Worm (Caenorhabditis elegans) whole organism, L4 larva: ENCODE measurements around the gene Y54G2A.45.

Experiments used
- F10B5.3 ChIP-seq: sonication (generic microtip); optimal IDR thresholded peaks from 2 replicates; lab custom pipeline; 2016; ENCODE audit warnings: mild to moderate bottlenecking, missing genetic modification characterization, missing compliant biosample characterization
- F26F4.8 ChIP-seq: fragments of 200-800 bp; sonication (Bioruptor generic); conservative IDR thresholded peaks from 2 replicates; pipeline ENCODE4 v1.3.6; 2022; ENCODE audit warnings: missing genetic modification characterization, missing compliant biosample characterization
- R02D3.7 ChIP-seq: fragments of 150-350 bp; sonication (generic microtip); optimal IDR thresholded peaks from 3 replicates; lab custom pipeline; 2014; ENCODE audit warnings: missing biosample characterization, missing genetic modification characterization
- Y105C5A.15 ChIP-seq: fragments of 200-800 bp; sonication (Bioruptor generic); IDR thresholded peaks from 2 replicates; pipeline ENCODE4 v1.3.6; 2022; ENCODE audit warnings: missing genetic modification characterization, missing compliant biosample characterization
- ZK337.2 ChIP-seq: fragments of 200-800 bp; sonication (Bioruptor generic); IDR thresholded peaks from 2 replicates; pipeline ENCODE4 v1.3.6; 2022; ENCODE audit warnings: missing genetic modification reagents, missing genetic modification characterization, missing compliant biosample characterization
- aha-1 ChIP-seq: fragments of 150-350 bp; peaks from one replicate; lab custom pipeline; 2014; ENCODE audit warnings: missing biosample characterization, missing genetic modification characterization
- aly-2 ChIP-seq: sonication (generic microtip); optimal IDR thresholded peaks from 2 replicates; lab custom pipeline; 2018; ENCODE audit warnings: missing biosample characterization, missing genetic modification characterization
- ama-1 ChIP-seq: fragments of 150-350 bp; optimal IDR thresholded peaks from 2 replicates; lab custom pipeline; 2014; ENCODE audit warnings: inconsistent platforms, mixed read lengths
- ceh-20 ChIP-seq: fragments of 200-800 bp; sonication (Bioruptor generic); IDR thresholded peaks from 2 replicates; pipeline ENCODE4 v1.3.6; 2022; ENCODE audit warnings: missing genetic modification reagents, missing genetic modification characterization, missing compliant biosample characterization
- ceh-28 ChIP-seq: fragments of 150-350 bp; optimal IDR thresholded peaks from 2 replicates; lab custom pipeline; 2014; ENCODE audit warnings: missing biosample characterization, missing genetic modification reagents, missing genetic modification characterization
- ceh-32 ChIP-seq: sonication (generic microtip); optimal IDR thresholded peaks from 2 replicates; lab custom pipeline; 2016; ENCODE audit warnings: mild to moderate bottlenecking, missing genetic modification characterization, missing compliant biosample characterization; ENCODE audit not compliant: poor library complexity
- ceh-44 ChIP-seq: fragments of 200-800 bp; sonication (Bioruptor generic); IDR thresholded peaks from 2 replicates; pipeline ENCODE4 v1.3.6; 2022; ENCODE audit warnings: missing genetic modification reagents, missing genetic modification characterization, missing compliant biosample characterization
- ces-1 ChIP-seq: fragments of 150-350 bp; sonication (generic microtip); optimal IDR thresholded peaks from 4 replicates; lab custom pipeline; 2014; ENCODE audit warnings: missing biosample characterization, missing genetic modification reagents, missing genetic modification characterization
- daf-16 ChIP-seq, 3 experiments: sonication (generic microtip); optimal IDR thresholded peaks; 2 replicates each; lab custom pipeline; 2016 to 2017; ENCODE audit warnings: missing genetic modification characterization in 3 of 3, missing genetic modification reagents in 3 of 3, mild to moderate bottlenecking in 2 of 3, missing compliant biosample characterization in 2 of 3, missing biosample characterization in 1 of 3, moderate library complexity in 1 of 3
- daf-8 ChIP-seq: fragments of 200-800 bp; sonication (Bioruptor generic); IDR thresholded peaks from 2 replicates; pipeline ENCODE4 v1.3.6; 2022; ENCODE audit warnings: missing genetic modification characterization, missing compliant biosample characterization
- dmd-6 ChIP-seq: fragments of 200-800 bp; sonication (Bioruptor generic); IDR thresholded peaks from 2 replicates; pipeline ENCODE4 v1.3.6; 2022; ENCODE audit warnings: missing genetic modification reagents, missing genetic modification characterization, missing compliant biosample characterization
- dmd-8 ChIP-seq: fragments of 200-800 bp; sonication (Bioruptor generic); IDR thresholded peaks from 2 replicates; pipeline ENCODE4 v1.3.6; 2022; ENCODE audit warnings: missing genetic modification characterization, missing compliant biosample characterization
- dve-1 ChIP-seq: sonication (generic microtip); optimal IDR thresholded peaks from 2 replicates; lab custom pipeline; 2017; ENCODE audit warnings: antibody characterized with exemption, mild to moderate bottlenecking, missing genetic modification characterization, missing compliant biosample characterization; ENCODE audit not compliant: insufficient read depth
- hif-1 ChIP-seq, 2 experiments: sonication (generic microtip); optimal IDR thresholded peaks; 2 replicates each; lab custom pipeline; 2016 to 2017; ENCODE audit warnings: missing compliant biosample characterization in 2 of 2, missing genetic modification characterization in 2 of 2, missing genetic modification reagents in 2 of 2, missing genotype in 2 of 2, mild to moderate bottlenecking in 1 of 2
- hlh-11 ChIP-seq: fragments of 200-800 bp; sonication (Bioruptor generic); optimal IDR thresholded peaks from 2 replicates; lab custom pipeline; 2018; ENCODE audit warnings: mild to moderate bottlenecking, missing genetic modification characterization, missing compliant biosample characterization
- hlh-30 ChIP-seq: sonication (generic microtip); optimal IDR thresholded peaks from 2 replicates; lab custom pipeline; 2017; ENCODE audit warnings: antibody characterized with exemption, mild to moderate bottlenecking, missing genetic modification characterization, missing compliant biosample characterization; ENCODE audit not compliant: insufficient read depth
- lim-7 ChIP-seq: fragments of 200-800 bp; sonication (Bioruptor generic); IDR thresholded peaks from 2 replicates; pipeline ENCODE4 v1.3.6; 2022; ENCODE audit warnings: missing genetic modification characterization, missing compliant biosample characterization
- lin-15B ChIP-seq: fragments of 150-350 bp; sonication (generic microtip); optimal IDR thresholded peaks from 3 replicates; lab custom pipeline; 2014; ENCODE audit warnings: missing biosample characterization, missing genetic modification characterization
- lin-39 ChIP-seq: fragments of 150-350 bp; optimal IDR thresholded peaks from 2 replicates; lab custom pipeline; 2014; ENCODE audit warnings: missing biosample characterization, missing genetic modification reagents, missing genetic modification characterization
- lir-3 ChIP-seq: sonication (generic microtip); optimal IDR thresholded peaks from 2 replicates; lab custom pipeline; 2016; ENCODE audit warnings: mild to moderate bottlenecking, missing genetic modification characterization, missing compliant biosample characterization
- mdt-29 ChIP-seq: fragments of 200-800 bp; sonication (Bioruptor generic); IDR thresholded peaks from 2 replicates; pipeline ENCODE4 v1.3.6; 2022; ENCODE audit warnings: missing genetic modification reagents, missing genetic modification characterization, missing compliant biosample characterization
- mep-1 ChIP-seq: fragments of 150-350 bp; sonication (generic microtip); optimal IDR thresholded peaks from 3 replicates; lab custom pipeline; 2014; ENCODE audit warnings: missing biosample characterization, missing genetic modification characterization
- mxl-2 ChIP-seq: fragments of 200-800 bp; sonication (Bioruptor generic); conservative IDR thresholded peaks from 2 replicates; pipeline ENCODE4 v1.3.6; 2022; ENCODE audit warnings: missing genetic modification reagents, missing genetic modification characterization, missing compliant biosample characterization
- mxl-3 ChIP-seq: fragments of 200-800 bp; sonication (Bioruptor generic); optimal IDR thresholded peaks from 2 replicates; lab custom pipeline; 2018; ENCODE audit warnings: mild to moderate bottlenecking, missing genetic modification characterization, missing compliant biosample characterization
- nhr-10 ChIP-seq: fragments of 150-350 bp; optimal IDR thresholded peaks from 2 replicates; lab custom pipeline; 2014; ENCODE audit warnings: missing biosample characterization, missing genetic modification characterization
- nhr-237 ChIP-seq: sonication (generic microtip); optimal IDR thresholded peaks from 2 replicates; lab custom pipeline; 2017; ENCODE audit warnings: missing biosample characterization, missing genetic modification characterization
- nhr-28 ChIP-seq: fragments of 150-350 bp; optimal IDR thresholded peaks from 2 replicates; lab custom pipeline; 2014; ENCODE audit warnings: missing biosample characterization, missing genetic modification characterization
- nhr-48 ChIP-seq: sonication (generic microtip); optimal IDR thresholded peaks from 2 replicates; lab custom pipeline; 2016; ENCODE audit warnings: mild to moderate bottlenecking, missing genetic modification characterization, missing compliant biosample characterization
- nhr-6 ChIP-seq: fragments of 150-350 bp; optimal IDR thresholded peaks from 2 replicates; lab custom pipeline; 2014; ENCODE audit warnings: missing biosample characterization, missing genetic modification characterization
- nhr-76 ChIP-seq: fragments of 150-350 bp; optimal IDR thresholded peaks from 2 replicates; lab custom pipeline; 2014; ENCODE audit warnings: missing biosample characterization, missing genetic modification characterization
- nhr-77 ChIP-seq: fragments of 150-350 bp; optimal IDR thresholded peaks from 2 replicates; lab custom pipeline; 2014; ENCODE audit warnings: missing biosample characterization, missing genetic modification characterization
- php-3 ChIP-seq: fragments of 200-800 bp; sonication (Bioruptor generic); IDR thresholded peaks from 2 replicates; pipeline ENCODE4 v1.3.6; 2022; ENCODE audit warnings: missing genetic modification reagents, missing genetic modification characterization, missing compliant biosample characterization
- pqm-1 ChIP-seq: sonication (generic microtip); optimal IDR thresholded peaks from 2 replicates; lab custom pipeline; 2017; ENCODE audit warnings: missing biosample characterization, missing genetic modification characterization
- rbr-2 ChIP-seq: sonication (generic microtip); optimal IDR thresholded peaks from 2 replicates; lab custom pipeline; 2016; ENCODE audit warnings: missing genotype, missing genetic modification characterization, missing compliant biosample characterization
- set-16 ChIP-seq: fragments of 200-800 bp; sonication (Bioruptor generic); IDR thresholded peaks from 2 replicates; pipeline ENCODE4 v1.3.6; 2022; ENCODE audit warnings: missing genetic modification reagents, missing genetic modification characterization, missing compliant biosample characterization
- snpc-1.2 ChIP-seq: fragments of 200-800 bp; sonication (Bioruptor generic); IDR thresholded peaks from 2 replicates; pipeline ENCODE4 v1.3.6; 2022; ENCODE audit warnings: missing genetic modification reagents, missing genetic modification characterization, missing compliant biosample characterization
- spr-3 ChIP-seq: fragments of 200-800 bp; sonication (Bioruptor generic); optimal IDR thresholded peaks from 2 replicates; lab custom pipeline; 2018; ENCODE audit warnings: mild to moderate bottlenecking, missing genetic modification characterization, missing compliant biosample characterization
- unc-130 ChIP-seq: sonication (generic microtip); optimal IDR thresholded peaks from 2 replicates; lab custom pipeline; 2016; ENCODE audit warnings: missing genetic modification reagents, missing genetic modification characterization, missing compliant biosample characterization
- vab-7 ChIP-seq: fragments of 200-800 bp; sonication (Bioruptor generic); IDR thresholded peaks from 2 replicates; pipeline ENCODE4 v1.3.6; 2022; ENCODE audit warnings: missing genetic modification reagents, missing genetic modification characterization, missing compliant biosample characterization

Y54G2A.45 gene

ce11 chrIV:2851625-2852024 is 46.0 kb downstream of the Y54G2A.45 start:
- TF ChIP-seq R02D3.7 (no peak), aha-1 (tag; lab: Kevin White, UChicago) (peak; percentile 91)

ce11 chrIV:2853164-2853563 is 47.5 kb downstream of the Y54G2A.45 start, which contains the start of gene Y54G2A.49:
Y54G2A.49 (minus strand) TSS chrIV:2853264.
- TF ChIP-seq hlh-30 (tag; lab: Kevin White, UChicago) (no peak), ZK337.2 (GFP tag; lab: Robert Waterston, UW) (no peak), aly-2 (tag; lab: Kevin White, UChicago) (no peak), F26F4.8 (GFP tag; lab: Robert Waterston, UW) (no peak), lim-7 (no peak), nhr-76 (tag; lab: Kevin White, UChicago) (no peak), nhr-6 (tag; lab: Kevin White, UChicago) (no peak), mxl-2 (GFP tag; lab: Robert Waterston, UW) (no peak), php-3 (GFP tag; lab: Robert Waterston, UW) (no peak), ceh-44 (GFP tag; lab: Robert Waterston, UW) (no peak), rbr-2 (tag; lab: Kevin White, UChicago) (no peak), lir-3 (no peak), ces-1 (GFP tag; lab: Kevin White, UChicago) (no peak), spr-3 (no peak), F10B5.3 (tag; lab: Kevin White, UChicago) (no peak), ama-1 (lab: Kevin White, UChicago) (no peak), nhr-10 (tag; lab: Kevin White, UChicago) (no peak), nhr-237 (no peak)

ce11 chrIV:2854161-2854560 is 48.5 kb downstream of the Y54G2A.45 start:
- no peak for TF ChIP-seq dmd-8
- peak; percentile 67 for TF ChIP-seq dmd-6 (GFP tag; lab: Robert Waterston, UW)
- peak; percentile 27 for TF ChIP-seq nhr-28 (tag; lab: Kevin White, UChicago)
- TF ChIP-seq hlh-11 (tag; lab: Kevin White, UChicago) = peak; percentile 43
- peak; percentile 27 for TF ChIP-seq pqm-1 (tag; lab: Kevin White, UChicago)
- TF ChIP-seq dve-1 (tag; lab: Kevin White, UChicago) = peak; percentile 27
- no peak for TF ChIP-seq daf-16 (GFP tag; optimal IDR thresholded peaks at IDR 0.05; lab: Kevin White, UChicago)
- TF ChIP-seq daf-16 (tag; optimal IDR thresholded peaks at IDR 0.05; lab: Kevin White, UChicago) = peak; percentile 80
- no peak for TF ChIP-seq lir-3

DNA sequence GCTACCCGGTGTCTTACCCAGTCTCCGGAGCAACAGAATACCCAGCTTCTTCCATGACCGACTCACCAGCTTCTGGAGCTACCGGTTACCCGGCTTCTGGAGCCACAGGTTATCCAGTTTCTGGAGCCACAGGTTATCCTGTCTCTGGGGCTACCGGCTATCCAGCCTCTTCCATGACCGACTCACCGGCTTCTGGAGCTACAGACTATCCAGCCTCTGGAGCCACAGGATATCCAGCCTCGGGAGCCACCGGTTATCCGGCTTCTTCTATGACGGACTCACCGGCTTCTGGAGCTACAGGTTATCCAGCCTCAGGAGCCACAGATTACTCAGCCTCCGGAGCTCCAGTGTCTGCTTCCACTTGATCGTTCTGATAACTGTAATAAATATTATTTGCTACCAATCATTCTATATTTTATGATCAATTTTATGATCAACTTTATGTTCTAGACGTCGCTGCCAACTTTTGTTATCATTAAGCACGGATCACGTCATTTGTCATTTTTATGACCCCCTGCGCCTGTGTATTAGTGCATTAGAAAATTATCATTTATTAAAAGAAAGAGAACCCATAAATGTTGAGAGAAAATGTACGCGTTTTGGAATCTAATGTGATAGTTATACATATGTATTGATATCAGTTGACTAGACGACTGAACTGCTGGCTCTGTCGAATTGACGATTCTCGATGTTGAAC is 49.5 kb downstream of the Y54G2A.45 start:
- no peak for TF ChIP-seq mdt-29 (GFP tag; lab: Robert Waterston, UW)
- no peak for TF ChIP-seq ceh-28
- TF ChIP-seq ceh-32 (tag; lab: Kevin White, UChicago) = no peak
- TF ChIP-seq lin-39 (tag; lab: Kevin White, UChicago) = no peak
- no peak for TF ChIP-seq vab-7 (GFP tag; lab: Robert Waterston, UW)
- TF ChIP-seq mxl-3 (GFP tag; lab: Kevin White, UChicago) = no peak
- peak; percentile 84 for TF ChIP-seq set-16
- TF ChIP-seq hlh-30 (tag; lab: Kevin White, UChicago) = peak; percentile 41
- no peak for TF ChIP-seq Y105C5A.15 (GFP tag; lab: Robert Waterston, UW)
- TF ChIP-seq lin-15B (tag; lab: Kevin White, UChicago) = no peak
- TF ChIP-seq ceh-20 (GFP tag; lab: Robert Waterston, UW) = peak; percentile 84
- no peak for TF ChIP-seq nhr-76 (tag; lab: Kevin White, UChicago)
- TF ChIP-seq daf-16 (GFP tag; optimal IDR thresholded peaks at IDR 0.05; lab: Kevin White, UChicago) = peak in 1 of 2 experiments; percentile 39
- peak; percentile 94 for TF ChIP-seq daf-16 (tag; optimal IDR thresholded peaks at IDR 0.05; lab: Kevin White, UChicago)
- TF ChIP-seq ama-1 (lab: Kevin White, UChicago) = no peak
- TF ChIP-seq nhr-77 (tag; lab: Kevin White, UChicago) = peak; percentile 32
- peak; percentile 13 for TF ChIP-seq mep-1 (tag; lab: Kevin White, UChicago)
- TF ChIP-seq dmd-8 = no peak
- TF ChIP-seq F26F4.8 (GFP tag; lab: Robert Waterston, UW) = no peak
- no peak for TF ChIP-seq unc-130 (GFP tag; lab: Kevin White, UChicago)
- no peak for TF ChIP-seq lim-7
- TF ChIP-seq daf-8 (GFP tag; lab: Robert Waterston, UW) = no peak
- no peak for TF ChIP-seq mxl-2 (GFP tag; lab: Robert Waterston, UW)
- no peak for TF ChIP-seq hif-1 (tag; optimal IDR thresholded peaks at IDR 0.05; lab: Kevin White, UChicago)
- TF ChIP-seq nhr-48 (tag; lab: Kevin White, UChicago) = peak; percentile 60
- TF ChIP-seq snpc-1.2 (GFP tag; lab: Robert Waterston, UW) = no peak
